Worm (Caenorhabditis elegans): Measurements from ENCODE around the gene C25H3.17.

C25H3.17 gene

DNA sequence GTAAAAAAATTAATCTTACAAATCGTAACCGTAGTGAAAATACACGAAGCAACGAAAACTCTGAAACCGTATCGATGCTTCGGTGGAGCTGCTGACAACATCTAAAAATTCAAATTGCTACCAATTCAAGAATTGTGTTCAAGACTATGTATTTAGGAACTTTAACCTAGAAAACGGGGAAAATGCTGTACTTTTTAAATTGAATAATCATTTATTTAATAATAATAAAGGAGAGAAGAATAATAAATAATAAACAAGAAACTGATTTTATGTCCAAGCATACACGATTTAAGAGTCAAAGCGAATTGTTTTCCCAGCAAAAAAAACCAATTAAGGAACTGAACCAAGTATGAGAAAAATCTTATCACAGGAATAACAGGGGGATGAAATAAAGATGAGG, at the start of gene C25H3.17:
Gene C25H3.17, minus strand, starts transcription at position 101 of the 400 bp plus-strand sequence.
- no peak for TF ChIP-seq sem-2 (GFP tag; optimal IDR thresholded peaks at IDR 0.05)
- no peak for TF ChIP-seq ces-1 (GFP tag; optimal IDR thresholded peaks at IDR 0.05)
- TF ChIP-seq ceh-39 (tag; optimal IDR thresholded peaks at IDR 0.05), result no peak
- TF ChIP-seq mab-5 (tag; optimal IDR thresholded peaks at IDR 0.05), result no peak
- no peak for TF ChIP-seq M03D4.4 (tag; optimal IDR thresholded peaks at IDR 0.05)
- TF ChIP-seq ceh-83 (GFP tag; optimal IDR thresholded peaks at IDR 0.05), result no peak
- no peak for TF ChIP-seq pha-4 (tag; optimal IDR thresholded peaks at IDR 0.05)

DNA sequence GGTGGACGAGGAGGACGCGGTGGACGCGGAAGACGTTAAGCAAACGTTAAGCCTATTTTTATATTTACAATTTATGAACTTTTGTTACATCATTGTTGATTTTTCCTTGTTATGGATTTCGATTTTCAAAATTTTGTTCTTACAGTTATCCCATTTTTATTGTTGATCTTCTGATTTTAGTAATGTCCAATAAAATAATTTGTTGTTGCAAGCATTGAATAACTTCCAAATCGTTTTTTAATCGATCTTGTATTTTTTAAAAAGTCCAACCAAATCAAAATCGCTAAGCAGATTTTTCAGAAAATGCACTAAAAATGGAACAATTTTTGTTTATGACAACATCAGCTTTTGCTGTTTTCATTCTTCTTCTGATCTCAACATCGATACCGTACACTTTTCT, 48.4 kb upstream of the C25H3.17 start, which contains the start of gene zipt-3:
Gene zipt-3, plus strand, starts transcription at position 301 of the 400 bp plus-strand sequence.
- TF ChIP-seq nhr-28 (tag; optimal IDR thresholded peaks at IDR 0.05) (no peak), unc-39 (tag; optimal IDR thresholded peaks at IDR 0.05) (no peak), blmp-1 (tag; optimal IDR thresholded peaks at IDR 0.05) (no peak), nhr-237 (tag; optimal IDR thresholded peaks at IDR 0.05) (no peak)

DNA sequence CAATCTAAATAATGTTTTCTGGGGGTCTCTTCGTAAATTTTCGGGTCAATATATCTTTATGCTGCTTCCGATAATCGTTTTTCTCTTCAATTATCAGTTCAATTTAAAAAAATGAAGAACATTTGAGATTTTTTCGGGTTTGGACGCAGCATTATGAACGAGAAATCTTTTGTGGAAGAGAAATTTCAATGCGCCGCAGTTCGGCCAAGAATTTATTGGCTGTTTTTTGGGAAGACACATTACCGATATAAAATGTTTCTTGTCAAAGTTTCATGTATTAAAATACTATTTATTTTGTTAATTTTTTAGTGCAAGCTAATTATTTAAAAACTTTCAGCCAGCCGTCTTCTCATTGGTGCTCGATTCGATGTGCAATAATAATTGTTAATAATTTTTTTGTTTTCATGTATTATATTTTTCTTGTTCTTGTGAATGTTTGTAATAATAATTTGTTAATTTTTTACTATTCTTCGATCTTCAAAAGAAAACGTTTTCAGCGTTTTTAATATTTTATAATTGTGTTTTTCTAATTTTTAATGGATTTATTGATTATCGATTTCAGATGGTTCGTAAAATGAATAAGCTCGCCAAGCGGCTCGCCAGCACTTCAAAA, 46.4 kb upstream of the C25H3.17 start, which contains the start of the genes C18A3.10 and C18A3.3:
Gene C18A3.10, minus strand, starts transcription at position 101 of the 613 bp plus-strand sequence.
Gene C18A3.3, plus strand, starts transcription at position 563 of the 613 bp plus-strand sequence.
- TF ChIP-seq ceh-43 (GFP tag; optimal IDR thresholded peaks at IDR 0.05) (no peak), ces-1 (GFP tag; optimal IDR thresholded peaks at IDR 0.05) (no peak)

DNA sequence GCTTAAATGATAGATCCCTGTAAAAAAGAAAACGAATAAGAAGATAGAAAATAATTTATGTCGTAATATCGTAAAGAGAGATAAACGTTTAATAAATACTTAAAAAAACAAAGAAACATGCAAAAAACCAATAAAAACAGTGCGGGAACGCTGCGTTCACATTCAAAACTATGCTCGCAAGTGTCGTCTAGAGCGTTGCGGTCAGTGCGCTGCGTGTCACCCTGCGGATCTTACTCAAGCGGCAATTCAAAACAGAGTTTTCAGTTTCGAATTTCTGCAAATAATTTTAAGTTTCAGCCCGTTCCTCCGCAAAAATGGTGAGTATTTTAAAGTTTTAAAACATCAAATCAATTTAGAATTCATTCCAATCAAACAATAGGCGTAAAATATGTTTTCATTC, 45.3 kb upstream of the C25H3.17 start, which contains the start of the genes tiar-1 and lelo-4:
Gene tiar-1, minus strand, starts transcription at position 17 of the 400 bp plus-strand sequence.
Gene lelo-4, plus strand, starts transcription at position 118 of the 400 bp plus-strand sequence.
- TF ChIP-seq unc-120 (tag; optimal IDR thresholded peaks at IDR 0.05; ENCODE audit: poor library complexity, severe bottlenecking) (no peak), lin-13 (tag; optimal IDR thresholded peaks at IDR 0.05) (peak; percentile 53), nhr-2 (tag; optimal IDR thresholded peaks at IDR 0.05) (no peak), hlh-1 (tag; optimal IDR thresholded peaks at IDR 0.05) (peak; percentile 46), pha-4 (tag; optimal IDR thresholded peaks at IDR 0.05) (peak; percentile 45), lsy-2 (tag; optimal IDR thresholded peaks at IDR 0.05) (peak; percentile 74), M03D4.4 (tag; optimal IDR thresholded peaks at IDR 0.05) (peak; percentile 7), blmp-1 (tag; optimal IDR thresholded peaks at IDR 0.05) (no peak), mls-2 (tag; optimal IDR thresholded peaks at IDR 0.05) (peak; percentile 57), ceh-39 (tag; optimal IDR thresholded peaks at IDR 0.05) (peak; percentile 47), nhr-237 (tag; optimal IDR thresholded peaks at IDR 0.05) (peak; percentile 49), mep-1 (tag; optimal IDR thresholded peaks at IDR 0.05) (peak; percentile 77), sem-2 (GFP tag; optimal IDR thresholded peaks at IDR 0.05) (no peak), sptf-1 (tag; optimal IDR thresholded peaks at IDR 0.05) (peak; percentile 35), bed-3 (GFP tag; optimal IDR thresholded peaks at IDR 0.05) (no peak)

DNA sequence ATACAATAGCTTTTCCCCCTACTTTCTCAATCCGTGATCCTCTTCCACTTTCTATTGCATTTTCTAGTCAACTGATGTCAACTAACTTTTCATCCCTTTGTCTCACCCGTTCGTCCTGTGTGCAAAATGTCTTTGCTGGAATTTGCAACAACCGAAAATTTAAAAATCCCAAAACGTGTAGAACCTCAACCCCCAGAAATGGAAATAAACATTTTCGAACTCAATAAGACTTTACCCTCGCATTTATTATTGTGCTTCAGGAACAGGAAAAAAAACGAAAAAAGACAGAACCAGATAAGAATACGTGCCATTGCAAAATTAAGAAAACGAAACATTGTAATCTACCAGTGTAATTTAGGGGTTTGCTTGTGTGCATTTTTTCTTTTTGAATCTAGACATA, 42.6 kb upstream of the C25H3.17 start:
- no peak for TF ChIP-seq lin-13 (tag; optimal IDR thresholded peaks at IDR 0.05)
- TF ChIP-seq elt-3 (tag; optimal IDR thresholded peaks at IDR 0.05), result peak; percentile 23

DNA sequence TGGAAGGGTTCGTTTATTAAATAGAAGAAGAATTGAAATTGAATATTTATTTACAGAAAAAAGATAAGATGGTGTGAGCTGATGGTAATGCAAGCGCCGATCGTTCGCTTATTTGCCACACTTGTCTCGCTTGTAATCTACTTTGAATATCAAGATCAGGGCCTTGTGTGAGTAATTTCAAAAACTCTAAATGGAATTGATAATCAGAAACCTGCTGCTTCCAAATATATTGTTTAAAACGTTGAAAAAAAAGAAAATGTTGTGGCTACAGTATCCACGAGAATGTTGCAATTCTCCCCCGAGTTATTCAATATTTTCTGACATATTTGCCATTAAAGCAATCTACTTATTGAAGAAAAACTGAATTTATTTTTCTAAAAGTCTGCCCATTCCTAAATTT, 41.4 kb upstream of the C25H3.17 start:
- TF ChIP-seq nhr-2 (tag; optimal IDR thresholded peaks at IDR 0.05), result no peak
- no peak for TF ChIP-seq nhr-12 (tag; optimal IDR thresholded peaks at IDR 0.05)
- no peak for TF ChIP-seq sem-2 (GFP tag; optimal IDR thresholded peaks at IDR 0.05)
- TF ChIP-seq lin-32 (GFP tag; optimal IDR thresholded peaks at IDR 0.05), result no peak
- no peak for TF ChIP-seq lsy-2 (tag; optimal IDR thresholded peaks at IDR 0.05)
- no peak for TF ChIP-seq sptf-1 (tag; optimal IDR thresholded peaks at IDR 0.05)
- TF ChIP-seq ceh-83 (GFP tag; optimal IDR thresholded peaks at IDR 0.05), result no peak
- TF ChIP-seq blmp-1 (tag; optimal IDR thresholded peaks at IDR 0.05), result no peak
- TF ChIP-seq lin-13 (tag; optimal IDR thresholded peaks at IDR 0.05), result no peak
- TF ChIP-seq ham-2 (GFP tag; optimal IDR thresholded peaks at IDR 0.05), result no peak
- no peak for TF ChIP-seq M03D4.4 (tag; optimal IDR thresholded peaks at IDR 0.05)
- TF ChIP-seq cnd-1 (tag; optimal IDR thresholded peaks at IDR 0.05), result no peak
- no peak for TF ChIP-seq flh-1 (GFP tag; optimal IDR thresholded peaks at IDR 0.05)

DNA sequence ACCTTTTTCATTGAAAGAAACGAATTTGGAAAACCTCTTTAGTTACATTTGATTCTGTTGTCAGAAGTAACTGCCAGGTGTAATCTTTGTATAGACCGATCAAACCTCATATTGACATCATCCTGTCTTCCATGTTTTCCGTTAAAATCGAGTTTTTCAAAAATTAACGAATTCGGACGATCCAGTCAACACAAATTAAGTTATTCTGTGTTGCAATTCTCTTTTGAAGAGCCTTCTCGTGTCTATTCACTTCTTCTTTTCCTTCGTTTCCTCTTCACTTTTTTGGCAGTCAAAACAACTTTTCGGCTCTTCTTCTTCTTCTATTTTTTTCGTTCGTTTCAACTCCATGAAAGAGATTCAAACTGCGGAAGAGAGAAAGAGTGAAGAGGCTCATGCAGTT, 38.7 kb upstream of the C25H3.17 start:
- TF ChIP-seq ces-1 (GFP tag; optimal IDR thresholded peaks at IDR 0.05) (peak; percentile 89), blmp-1 (tag; optimal IDR thresholded peaks at IDR 0.05) (no peak)

Measured in whole organism, mixed stage, embryonic.